Worm (Caenorhabditis elegans) whole organism, young adult: Measurements from ENCODE around the gene F38B2.2.
A peak's percentile ranks its signal among the peaks of the same experiment; 100 is the strongest.

Experiments used
- B0035.1 ChIP-seq: sonication (generic microtip); optimal IDR thresholded peaks from 2 replicates; lab custom pipeline; 2016; ENCODE audit warnings: missing genetic modification characterization, mild to moderate bottlenecking, missing compliant biosample characterization, missing genotype, missing genetic modification reagents
- B0261.1 ChIP-seq: sonication (generic microtip); optimal IDR thresholded peaks from 2 replicates; lab custom pipeline; 2016; ENCODE audit warnings: mild to moderate bottlenecking, missing genetic modification characterization, moderate library complexity, missing compliant biosample characterization
- B0336.3 ChIP-seq: fragments of 200-800 bp; sonication (Bioruptor generic); IDR thresholded peaks from 2 replicates; pipeline ENCODE4 v1.3.6; 2022; ENCODE audit warnings: missing genetic modification characterization, missing compliant biosample characterization
- F10E7.11 ChIP-seq: sonication (generic microtip); optimal IDR thresholded peaks from 2 replicates; lab custom pipeline; 2017; ENCODE audit warnings: mild to moderate bottlenecking, missing genetic modification characterization, moderate library complexity, missing compliant biosample characterization
- F33H1.4 ChIP-seq: fragments of 200-800 bp; sonication (Bioruptor generic); IDR thresholded peaks from 2 replicates; pipeline ENCODE4 v1.3.6; 2022; ENCODE audit warnings: missing genetic modification reagents, missing genetic modification characterization, missing compliant biosample characterization
- F57C9.4 ChIP-seq: sonication (generic microtip); optimal IDR thresholded peaks from 2 replicates; lab custom pipeline; 2017; ENCODE audit warnings: mild to moderate bottlenecking, missing genetic modification characterization, missing compliant biosample characterization
- K11D2.4 ChIP-seq: fragments of 200-800 bp; sonication (Bioruptor generic); IDR thresholded peaks from 2 replicates; pipeline ENCODE4 v1.3.6; 2022; ENCODE audit warnings: missing genetic modification reagents, missing genetic modification characterization, missing compliant biosample characterization
- K12H6.12 ChIP-seq: fragments of 200-800 bp; sonication (Bioruptor generic); optimal IDR thresholded peaks from 2 replicates; lab custom pipeline; 2018; ENCODE audit warnings: mild to moderate bottlenecking, missing genetic modification characterization, missing compliant biosample characterization
- Y53F4B.3 ChIP-seq: fragments of 200-800 bp; sonication (Bioruptor generic); IDR thresholded peaks from 2 replicates; pipeline ENCODE4 v1.3.6; 2022; ENCODE audit warnings: missing genetic modification reagents, missing genetic modification characterization, missing compliant biosample characterization
- akir-1 ChIP-seq: fragments of 200-800 bp; sonication (Bioruptor generic); optimal IDR thresholded peaks from 2 replicates; lab custom pipeline; 2018; ENCODE audit warnings: mild to moderate bottlenecking, missing genetic modification characterization, moderate library complexity, missing compliant biosample characterization
- attf-5 ChIP-seq: fragments of 200-800 bp; sonication (Bioruptor generic); optimal IDR thresholded peaks from 2 replicates; lab custom pipeline; 2018; ENCODE audit warnings: mild to moderate bottlenecking, missing genetic modification characterization, missing compliant biosample characterization
- ceh-100 ChIP-seq: fragments of 200-800 bp; sonication (Bioruptor generic); IDR thresholded peaks from 2 replicates; pipeline ENCODE4 v1.3.6; 2022; ENCODE audit warnings: missing genetic modification reagents, missing genetic modification characterization, missing compliant biosample characterization
- ceh-27 ChIP-seq: fragments of 200-800 bp; sonication (Bioruptor generic); optimal IDR thresholded peaks from 2 replicates; lab custom pipeline; 2018; ENCODE audit warnings: mild to moderate bottlenecking, missing genetic modification characterization, moderate library complexity, missing compliant biosample characterization
- ceh-40 ChIP-seq: fragments of 200-800 bp; sonication (Bioruptor generic); IDR thresholded peaks from 2 replicates; pipeline ENCODE4 v1.3.6; 2022; ENCODE audit warnings: missing genetic modification characterization, missing compliant biosample characterization
- chd-7 ChIP-seq: sonication (generic microtip); optimal IDR thresholded peaks from 2 replicates; lab custom pipeline; 2016; ENCODE audit warnings: mild to moderate bottlenecking, missing genetic modification characterization, moderate library complexity, missing compliant biosample characterization
- egl-18 ChIP-seq: fragments of 200-800 bp; sonication (Bioruptor generic); IDR thresholded peaks from 2 replicates; pipeline ENCODE4 v1.3.6; 2022; ENCODE audit warnings: missing genetic modification reagents, missing genetic modification characterization, missing compliant biosample characterization
- hlh-26 ChIP-seq: fragments of 200-800 bp; sonication (Bioruptor generic); conservative IDR thresholded peaks from 2 replicates; pipeline ENCODE4 v1.3.6; 2022; ENCODE audit warnings: missing genetic modification reagents, missing genetic modification characterization, missing compliant biosample characterization
- hmg-1.2 ChIP-seq: fragments of 200-800 bp; sonication (Bioruptor generic); IDR thresholded peaks from 2 replicates; pipeline ENCODE4 v1.3.6; 2022; ENCODE audit warnings: missing genetic modification reagents, missing genetic modification characterization, missing compliant biosample characterization
- hrde-1 ChIP-seq: sonication (generic microtip); optimal IDR thresholded peaks from 2 replicates; lab custom pipeline; 2016; ENCODE audit warnings: missing genetic modification characterization, mild to moderate bottlenecking, missing compliant biosample characterization, moderate library complexity, missing genotype, missing genetic modification reagents, borderline replicate concordance
- let-526 ChIP-seq: fragments of 200-800 bp; sonication (Bioruptor generic); IDR thresholded peaks from 2 replicates; pipeline ENCODE4 v1.3.6; 2022; ENCODE audit warnings: missing genetic modification reagents, missing genetic modification characterization, missing compliant biosample characterization
- lin-26 ChIP-seq: fragments of 200-800 bp; sonication (Bioruptor generic); IDR thresholded peaks from 2 replicates; pipeline ENCODE4 v1.3.6; 2022; ENCODE audit warnings: missing genetic modification reagents, missing genetic modification characterization, missing compliant biosample characterization
- lin-35 ChIP-seq, 3 experiments: fragments of 150-350 bp in 2 of 3; sonication (generic microtip) in 1 of 3; optimal IDR thresholded peaks; 2 replicates each; lab custom pipeline; 2014 to 2018; ENCODE audit warnings: missing biosample characterization in 3 of 3, missing genetic modification characterization in 3 of 3, missing genetic modification reagents in 3 of 3
- lin-40 ChIP-seq: sonication (generic microtip); optimal IDR thresholded peaks from 2 replicates; lab custom pipeline; 2016; ENCODE audit warnings: missing genetic modification characterization, mild to moderate bottlenecking, missing compliant biosample characterization, missing genotype, missing genetic modification reagents
- lsl-1 ChIP-seq: fragments of 200-800 bp; sonication (Bioruptor generic); optimal IDR thresholded peaks from 2 replicates; lab custom pipeline; 2018; ENCODE audit warnings: mild to moderate bottlenecking, missing genetic modification characterization, moderate library complexity, missing compliant biosample characterization
- madf-10 ChIP-seq: sonication (generic microtip); optimal IDR thresholded peaks from 2 replicates; lab custom pipeline; 2016; ENCODE audit warnings: mild to moderate bottlenecking, missing genetic modification characterization, missing compliant biosample characterization
- madf-6 ChIP-seq: fragments of 200-800 bp; sonication (Bioruptor generic); IDR thresholded peaks from 2 replicates; pipeline ENCODE4 v1.3.6; 2022; ENCODE audit warnings: missing genetic modification reagents, missing genetic modification characterization, missing compliant biosample characterization
- madf-8 ChIP-seq: fragments of 200-800 bp; sonication (Bioruptor generic); conservative IDR thresholded peaks from 2 replicates; pipeline ENCODE4 v1.3.6; 2022; ENCODE audit warnings: missing genetic modification reagents, missing genetic modification characterization, missing compliant biosample characterization
- mcd-1 ChIP-seq: fragments of 200-800 bp; sonication (Bioruptor generic); IDR thresholded peaks from 2 replicates; pipeline ENCODE4 v1.3.6; 2022; ENCODE audit warnings: missing genetic modification reagents, missing genetic modification characterization, missing compliant biosample characterization
- mxl-1 ChIP-seq: sonication (generic microtip); optimal IDR thresholded peaks from 2 replicates; lab custom pipeline; 2016; ENCODE audit warnings: missing genetic modification characterization, missing compliant biosample characterization
- nfya-2 ChIP-seq: fragments of 200-800 bp; sonication (Bioruptor generic); IDR thresholded peaks from 2 replicates; pipeline ENCODE4 v1.3.6; 2022; ENCODE audit warnings: missing genetic modification reagents, missing genetic modification characterization, missing compliant biosample characterization
- nfyb-1 ChIP-seq: fragments of 200-800 bp; sonication (Bioruptor generic); IDR thresholded peaks from 2 replicates; pipeline ENCODE4 v1.3.6; 2022; ENCODE audit warnings: missing genetic modification reagents, missing genetic modification characterization, missing compliant biosample characterization
- nhr-80 ChIP-seq: sonication (generic microtip); optimal IDR thresholded peaks from 2 replicates; lab custom pipeline; 2016; ENCODE audit warnings: missing genetic modification characterization, missing compliant biosample characterization
- pbrm-1 ChIP-seq: fragments of 200-800 bp; sonication (Bioruptor generic); IDR thresholded peaks from 2 replicates; pipeline ENCODE4 v1.3.6; 2022; ENCODE audit warnings: missing genetic modification reagents, missing genetic modification characterization, missing compliant biosample characterization
- rcor-1 ChIP-seq: fragments of 200-800 bp; sonication (Bioruptor generic); IDR thresholded peaks from 2 replicates; pipeline ENCODE4 v1.3.6; 2022; ENCODE audit warnings: missing genetic modification reagents, missing genetic modification characterization, missing compliant biosample characterization
- rec-8 ChIP-seq, 2 experiments: sonication (generic microtip); optimal IDR thresholded peaks; 2 replicates each; lab custom pipeline; 2016; ENCODE audit warnings: mild to moderate bottlenecking in 2 of 2, missing genetic modification characterization in 2 of 2, missing genetic modification reagents in 2 of 2, missing genotype in 2 of 2, missing biosample characterization in 1 of 2, missing compliant biosample characterization in 1 of 2, moderate library complexity in 1 of 2
- repo-1 ChIP-seq: sonication (generic microtip); optimal IDR thresholded peaks from 2 replicates; lab custom pipeline; 2017; ENCODE audit warnings: mild to moderate bottlenecking, missing genetic modification characterization, missing compliant biosample characterization
- snpc-1.3 ChIP-seq: sonication (generic microtip); optimal IDR thresholded peaks from 2 replicates; lab custom pipeline; 2017; ENCODE audit warnings: missing genetic modification characterization, mild to moderate bottlenecking, missing compliant biosample characterization, antibody characterized with exemption, moderate library complexity, missing genotype, missing genetic modification reagents; ENCODE audit not compliant: insufficient read depth
- snpc-3.4 ChIP-seq: sonication (generic microtip); optimal IDR thresholded peaks from 2 replicates; lab custom pipeline; 2017; ENCODE audit warnings: missing genetic modification characterization, mild to moderate bottlenecking, missing compliant biosample characterization, antibody characterized with exemption, moderate library complexity, missing genotype, missing genetic modification reagents
- somi-1 ChIP-seq: fragments of 200-800 bp; sonication (Bioruptor generic); optimal IDR thresholded peaks from 2 replicates; lab custom pipeline; 2018; ENCODE audit warnings: mild to moderate bottlenecking, missing genetic modification characterization, missing compliant biosample characterization
- tbp1 ChIP-seq: fragments of 200-800 bp; sonication (Bioruptor generic); optimal IDR thresholded peaks from 2 replicates; lab custom pipeline; 2018; ENCODE audit warnings: mild to moderate bottlenecking, missing genetic modification characterization, missing compliant biosample characterization
- unc-130 ChIP-seq: sonication (generic microtip); optimal IDR thresholded peaks from 2 replicates; lab custom pipeline; 2016; ENCODE audit warnings: missing genetic modification reagents, missing genetic modification characterization, missing compliant biosample characterization
- ztf-18 ChIP-seq: sonication (generic microtip); optimal IDR thresholded peaks from 2 replicates; lab custom pipeline; 2016; ENCODE audit warnings: missing genotype, mild to moderate bottlenecking, missing genetic modification characterization, missing compliant biosample characterization
- ztf-28 ChIP-seq: fragments of 200-800 bp; sonication (Bioruptor generic); IDR thresholded peaks from 2 replicates; pipeline ENCODE4 v1.3.6; 2022; ENCODE audit warnings: missing genetic modification reagents, missing genetic modification characterization, missing compliant biosample characterization

The F38B2.2 gene

DNA sequence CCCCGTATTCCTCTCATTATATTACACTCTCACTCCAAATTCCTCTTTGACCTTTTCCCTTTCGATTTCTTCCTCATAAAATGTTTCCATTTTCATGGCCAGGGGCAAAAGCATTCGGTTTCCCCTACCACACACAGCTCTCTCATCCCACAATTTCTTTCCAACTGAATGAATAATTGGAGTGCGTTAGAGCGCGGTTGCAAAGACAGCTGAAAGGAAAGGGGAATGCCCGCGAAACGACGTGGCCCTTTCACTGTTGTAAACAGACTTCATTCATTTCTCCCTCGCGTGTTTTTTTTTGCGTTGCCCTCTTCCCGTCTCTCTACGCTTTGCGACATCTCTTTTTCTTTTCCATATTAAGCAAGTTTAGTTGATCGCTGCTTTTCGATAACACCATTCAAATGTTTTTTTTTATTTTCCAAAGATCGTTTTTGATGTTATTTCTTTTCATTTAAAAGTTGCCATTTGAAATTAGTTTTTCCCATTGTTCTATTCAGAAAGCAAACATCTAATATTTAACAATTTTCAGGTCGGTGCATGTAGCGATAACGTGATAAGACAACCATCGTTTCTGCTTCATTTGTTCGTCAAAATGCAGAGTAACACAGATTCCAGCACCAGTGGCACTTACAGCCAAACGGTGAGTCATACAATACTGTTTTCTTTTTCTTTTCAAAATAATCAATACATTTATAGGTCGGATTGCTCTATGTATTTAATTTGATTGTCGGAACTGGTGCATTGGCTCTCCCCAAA, 16.7 kb downstream of the F38B2.2 start, which contains the start of gene C03A3.2 (continued):
- TF ChIP-seq F33H1.4 (no peak), pbrm-1 (GFP tag; lab: Robert Waterston, UW) (no peak), Y53F4B.3 (GFP tag; lab: Robert Waterston, UW) (no peak), ceh-27 (GFP tag; lab: Kevin White, UChicago) (peak; percentile 49), repo-1 (tag; lab: Kevin White, UChicago) (no peak), hlh-26 (GFP tag; lab: Robert Waterston, UW) (no peak), F57C9.4 (no peak), akir-1 (GFP tag; lab: Kevin White, UChicago) (no peak), madf-8 (no peak), nhr-80 (tag; lab: Kevin White, UChicago) (peak; percentile 49), mcd-1 (GFP tag; lab: Robert Waterston, UW) (peak; percentile 82), let-526 (GFP tag; lab: Robert Waterston, UW) (no peak), attf-5 (peak; percentile 20)

DNA sequence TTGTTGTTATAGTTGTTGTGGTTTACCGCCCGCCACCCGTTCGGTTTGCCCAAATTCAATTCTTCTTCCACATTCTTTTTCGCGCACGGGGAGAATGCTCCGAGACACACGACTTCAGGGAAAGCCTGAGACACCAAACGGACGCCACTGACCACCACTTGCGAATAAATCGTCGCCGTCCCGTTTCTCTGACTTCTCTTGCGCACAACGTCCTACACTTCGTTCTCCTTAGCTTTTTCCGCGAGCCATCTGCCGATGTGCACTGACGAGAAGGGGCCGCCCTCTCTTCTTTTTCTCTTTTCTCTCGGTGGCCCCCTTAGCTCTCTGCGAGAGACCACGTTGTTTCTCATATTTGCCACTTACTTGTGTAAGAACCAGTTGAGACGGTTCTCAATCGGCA, 22.1 kb downstream of the F38B2.2 start, which contains the start of gene C03A3.1:
Gene C03A3.1, plus strand, starts transcription at position 291 of the 400 bp plus-strand sequence.
- TF ChIP-seq B0336.3 (no peak), ztf-18 (tag; lab: Kevin White, UChicago) (peak; percentile 39)

DNA sequence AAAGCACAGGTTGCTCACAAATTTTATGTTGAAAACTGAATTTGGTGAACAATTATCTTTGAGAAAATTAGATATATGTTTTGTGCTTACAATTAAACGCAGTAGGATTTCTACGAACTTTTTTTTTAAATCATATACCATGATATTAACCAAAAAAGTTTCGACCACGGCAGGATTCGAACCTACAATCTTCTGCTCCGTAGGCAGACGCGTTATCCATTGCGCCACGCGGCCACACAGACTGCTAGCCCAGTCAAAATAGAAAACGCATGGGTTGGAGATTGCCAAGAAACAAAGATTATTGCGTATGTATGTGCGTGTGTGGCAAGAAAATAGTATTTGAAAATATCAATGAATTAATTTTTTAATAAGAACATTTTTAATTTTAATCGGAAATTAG, 26.7 kb downstream of the F38B2.2 start:
- TF ChIP-seq snpc-1.3: peak; percentile 30
- TF ChIP-seq rcor-1: peak; percentile 41; the same call in 1 of the 2 replicates
- TF ChIP-seq rec-8 (tag; optimal IDR thresholded peaks at IDR 0.05; lab: Kevin White, UChicago): peak; percentile 70 to 88
- TF ChIP-seq hrde-1 (tag; lab: Kevin White, UChicago): peak; percentile 70
- TF ChIP-seq K12H6.12: peak; percentile 55
- TF ChIP-seq ztf-18 (tag; lab: Kevin White, UChicago): peak; percentile 67
- peak; percentile 64 for TF ChIP-seq madf-10
- TF ChIP-seq mxl-1 (tag; lab: Kevin White, UChicago): peak; percentile 65
- peak; percentile 42 for TF ChIP-seq somi-1 (GFP tag; lab: Kevin White, UChicago)
- peak; percentile 83 for TF ChIP-seq B0261.1 (tag; lab: Kevin White, UChicago)
- no peak for TF ChIP-seq lsl-1
- TF ChIP-seq egl-18 (GFP tag; lab: Robert Waterston, UW): no peak
- TF ChIP-seq nfyb-1 (GFP tag; lab: Robert Waterston, UW): peak; percentile 77; the same call in 1 of the 2 replicates
- peak; percentile 91 for TF ChIP-seq tbp1 (GFP tag; lab: Kevin White, UChicago)
- peak; percentile 42 for TF ChIP-seq unc-130 (GFP tag; lab: Kevin White, UChicago)
- TF ChIP-seq ceh-100: peak; percentile 49; the same call in 1 of the 2 replicates
- 0 out of 2 replicates have a peak, but pooled peaks have one; percentile 45 for TF ChIP-seq ceh-40
- peak; percentile 12 for TF ChIP-seq akir-1 (GFP tag; lab: Kevin White, UChicago)
- peak; percentile 53 for TF ChIP-seq F10E7.11
- TF ChIP-seq madf-6: peak; percentile 20; the same call in 1 of the 2 replicates
- TF ChIP-seq ceh-27 (GFP tag; lab: Kevin White, UChicago): peak; percentile 62
- TF ChIP-seq lin-35 (GFP tag; optimal IDR thresholded peaks at IDR 0.05; lab: Kevin White, UChicago): peak in 1 of 3 experiments; percentile 32
- TF ChIP-seq lin-26: peak; percentile 91
- TF ChIP-seq hmg-1.2 (GFP tag; lab: Robert Waterston, UW): peak; percentile 76
- peak; percentile 60 for TF ChIP-seq lin-40 (tag; lab: Kevin White, UChicago)
- no peak for TF ChIP-seq nfya-2 (GFP tag; lab: Robert Waterston, UW)
- TF ChIP-seq chd-7 (tag; lab: Kevin White, UChicago): peak; percentile 12
- TF ChIP-seq snpc-3.4: peak; percentile 80
- TF ChIP-seq K11D2.4 (GFP tag; lab: Robert Waterston, UW): no peak
- TF ChIP-seq ztf-28 (GFP tag; lab: Robert Waterston, UW): 0 out of 2 replicates have a peak, but pooled peaks have one; percentile 50
- peak; percentile 57 for TF ChIP-seq B0035.1
